Worm (Caenorhabditis elegans): ENCODE data around the gene sek-4.

ce11 chrX:5365437-5365836, 9.4 kb upstream of the sek-4 start, which contains the start of gene F35C8.5:
- TF ChIP-seq elt-3 (tag; optimal IDR thresholded peaks at IDR 0.05) (no peak), blmp-1 (tag; optimal IDR thresholded peaks at IDR 0.05) (no peak), unc-62 (GFP tag; optimal IDR thresholded peaks at IDR 0.05) (no peak), unc-120 (tag; optimal IDR thresholded peaks at IDR 0.05; ENCODE audit: poor library complexity, severe bottlenecking) (no peak)
